Fruit fly (Drosophila melanogaster): ENCODE measurements around the gene CG12301.
A peak's percentile ranks its signal among the peaks of the same experiment; 100 is the strongest.

CG12301 gene

DNA sequence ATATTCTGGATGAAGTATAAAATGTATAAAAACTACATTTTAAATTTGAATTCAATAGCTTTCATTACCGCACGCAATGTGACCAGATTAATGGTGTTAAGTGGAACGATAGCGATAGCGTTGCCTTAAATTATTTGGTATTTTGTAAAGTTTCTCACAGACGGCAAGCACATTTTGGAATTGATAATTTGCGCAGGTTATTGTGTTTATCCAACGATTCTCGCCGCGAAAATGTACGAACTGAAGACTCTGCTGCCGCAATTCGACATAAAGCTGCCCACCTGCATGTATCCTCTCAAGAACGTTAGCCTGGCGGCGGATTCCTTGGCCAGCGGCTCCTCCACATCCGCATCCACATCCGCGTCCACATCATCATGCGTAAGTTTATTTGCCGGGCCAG lies 2.9 kb downstream of the CG12301 start, which contains the start of gene AIMP2:
Gene AIMP2 (plus strand): TSS at position 135 of the 400 bp plus-strand sequence.
- TF ChIP-seq Snoo (tag; optimal IDR thresholded peaks at IDR 0.05) (no peak), CG10348 (GFP tag; IDR thresholded peaks at IDR 0.05) (no peak), CG15710 (tag; optimal IDR thresholded peaks at IDR 0.05) (no peak), CG17806 (tag; optimal IDR thresholded peaks at IDR 0.05) (no peak), CG8301 (tag; optimal IDR thresholded peaks at IDR 0.05) (no peak), Ets98B (GFP tag; IDR thresholded peaks at IDR 0.05) (no peak), CG12605 (GFP tag; IDR thresholded peaks at IDR 0.05) (no peak), Pif1A (GFP tag; optimal IDR thresholded peaks at IDR 0.05) (no peak), CG32121 (GFP tag; IDR thresholded peaks at IDR 0.05) (no peak), CG34367 (tag; optimal IDR thresholded peaks at IDR 0.05) (no peak), CG9948 (tag; optimal IDR thresholded peaks at IDR 0.05) (no peak), D1 (tag; optimal IDR thresholded peaks at IDR 0.05) (no peak), gl (tag; optimal IDR thresholded peaks at IDR 0.05) (no peak), CG13204 (GFP tag; optimal IDR thresholded peaks at IDR 0.05) (no peak), fd96Ca (GFP tag; IDR thresholded peaks at IDR 0.05) (no peak)

DNA sequence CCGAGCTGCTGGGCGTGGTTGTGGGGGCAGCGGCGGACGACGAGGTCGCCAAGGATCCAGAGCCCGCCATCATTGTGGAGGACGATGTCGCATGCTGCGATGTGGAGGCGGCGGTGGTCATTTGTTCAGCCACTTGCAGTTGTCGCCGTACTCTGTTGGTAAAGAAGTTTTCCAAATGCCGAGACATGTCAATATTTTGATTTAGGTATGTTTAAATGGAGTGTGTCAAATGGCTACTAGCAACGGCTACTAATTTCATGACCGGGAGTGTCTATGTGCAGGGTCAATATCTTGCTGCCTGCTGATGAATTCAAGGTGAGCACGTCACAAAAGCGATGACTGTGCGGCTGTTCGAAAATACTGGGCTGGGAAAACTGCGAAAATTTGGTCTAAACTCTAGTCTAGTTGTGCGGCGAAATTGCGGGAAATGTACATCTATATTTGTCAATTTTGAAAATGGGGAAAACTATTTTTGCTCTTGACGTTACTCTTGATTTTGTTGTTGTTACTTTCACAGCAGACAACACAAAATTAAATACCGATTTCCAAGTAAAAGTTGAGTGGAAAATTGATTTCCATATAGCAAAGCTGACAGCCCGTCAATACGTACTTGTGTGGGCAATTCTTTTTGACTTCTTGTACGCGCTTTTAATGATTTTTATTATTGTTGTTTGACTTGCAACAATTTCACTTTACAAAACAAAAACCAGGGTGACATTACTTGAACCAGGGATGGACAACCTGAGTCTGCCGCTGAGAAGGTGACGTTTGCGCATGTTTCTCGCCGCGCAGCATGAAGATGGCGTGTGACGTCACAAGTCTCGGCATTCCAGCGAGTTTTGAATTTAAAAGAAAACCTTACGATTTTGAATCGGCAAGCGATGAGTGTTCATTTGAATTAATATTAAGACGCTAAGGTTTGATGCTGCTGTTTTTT lies 7.1 kb downstream of the CG12301 start, which contains the start of gene CG7656:
Gene CG7656 (minus strand): TSS at position 731 of the 937 bp plus-strand sequence.
- TF ChIP-seq CG17806 (tag; optimal IDR thresholded peaks at IDR 0.05) (no peak), Pif1A (GFP tag; optimal IDR thresholded peaks at IDR 0.05) (peak; percentile 29), CG8301 (tag; optimal IDR thresholded peaks at IDR 0.05) (no peak), CG10348 (GFP tag; IDR thresholded peaks at IDR 0.05) (no peak), D1 (tag; optimal IDR thresholded peaks at IDR 0.05) (no peak), CG12605 (GFP tag; IDR thresholded peaks at IDR 0.05) (no peak; the same call in 1 of the 2 replicates), CG13204 (GFP tag; optimal IDR thresholded peaks at IDR 0.05) (no peak), CG4496 (GFP tag; IDR thresholded peaks at IDR 0.05) (peak; percentile 77), fd96Ca (GFP tag; IDR thresholded peaks at IDR 0.05) (peak; percentile 53; the same call in 2 of the 3 replicates), Snoo (tag; optimal IDR thresholded peaks at IDR 0.05) (peak; percentile 52), CG8159 (tag; optimal IDR thresholded peaks at IDR 0.05) (peak; percentile 31), EcR (GFP tag; optimal IDR thresholded peaks at IDR 0.05) (peak; percentile 92), CG32121 (GFP tag; IDR thresholded peaks at IDR 0.05) (peak; percentile 46), CG14655 (GFP tag; optimal IDR thresholded peaks at IDR 0.05) (no peak), rn (GFP tag; IDR thresholded peaks at IDR 0.05) (0 out of 2 replicates have a peak, but pooled peaks have one; percentile 41), gl (tag; optimal IDR thresholded peaks at IDR 0.05) (peak; percentile 10), Pif1B (GFP tag; optimal IDR thresholded peaks at IDR 0.05) (no peak), CG15710 (tag; optimal IDR thresholded peaks at IDR 0.05) (peak; percentile 25), CG34367 (tag; optimal IDR thresholded peaks at IDR 0.05) (peak; percentile 15), Ets98B (GFP tag; IDR thresholded peaks at IDR 0.05) (peak; percentile 74), CG9948 (tag; optimal IDR thresholded peaks at IDR 0.05) (no peak)

DNA sequence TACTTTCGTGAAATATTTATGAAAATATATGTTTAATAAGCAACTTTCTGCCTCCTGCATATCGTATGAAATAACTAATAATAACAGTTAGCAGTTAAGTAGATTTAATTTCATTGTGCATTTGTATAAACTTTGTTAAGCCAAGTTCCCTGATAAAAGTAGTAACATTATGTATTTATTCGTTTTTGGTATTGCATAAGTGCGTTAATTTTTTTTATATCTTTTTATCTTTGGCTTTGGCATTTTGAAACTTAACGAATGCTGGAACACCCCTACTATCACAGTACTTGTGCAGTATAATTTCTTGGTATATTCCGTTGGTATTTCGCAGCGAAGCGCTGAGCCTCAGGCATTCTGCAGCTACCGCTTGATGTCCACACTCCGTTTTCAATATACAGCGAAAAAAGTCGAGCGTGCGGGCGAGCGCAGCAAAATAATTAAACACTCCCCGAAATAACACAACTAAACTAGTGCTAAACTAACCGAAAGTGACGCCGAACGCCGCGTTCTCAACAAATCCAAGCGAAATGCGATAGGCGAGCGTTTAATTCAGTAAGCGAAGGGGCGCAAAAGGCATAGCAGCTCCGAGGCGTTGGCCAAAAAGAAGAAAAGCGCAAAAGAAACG lies 8.0 kb downstream of the CG12301 start, which contains the start of gene RhoGAP71E:
Gene RhoGAP71E (plus strand): TSS at position 347 of the 625 bp plus-strand sequence.
- TF ChIP-seq CG4496 (GFP tag; IDR thresholded peaks at IDR 0.05) (peak; percentile 73), CG10348 (GFP tag; IDR thresholded peaks at IDR 0.05) (no peak), CG17806 (tag; optimal IDR thresholded peaks at IDR 0.05) (no peak), Pif1B (GFP tag; optimal IDR thresholded peaks at IDR 0.05) (no peak), CG8159 (tag; optimal IDR thresholded peaks at IDR 0.05) (peak; percentile 36), CG12605 (GFP tag; IDR thresholded peaks at IDR 0.05) (0 out of 2 replicates have a peak, but pooled peaks have one; percentile 36), Pif1A (GFP tag; optimal IDR thresholded peaks at IDR 0.05) (no peak), CG32121 (GFP tag; IDR thresholded peaks at IDR 0.05) (peak; percentile 32), CG8301 (tag; optimal IDR thresholded peaks at IDR 0.05) (peak; percentile 18), CG15710 (tag; optimal IDR thresholded peaks at IDR 0.05) (peak; percentile 2), Snoo (tag; optimal IDR thresholded peaks at IDR 0.05) (peak; percentile 20), CG34367 (tag; optimal IDR thresholded peaks at IDR 0.05) (peak; percentile 12), CG13204 (GFP tag; optimal IDR thresholded peaks at IDR 0.05) (no peak), rn (GFP tag; IDR thresholded peaks at IDR 0.05) (no peak), fd96Ca (GFP tag; IDR thresholded peaks at IDR 0.05) (peak; percentile 51; the same call in 1 of the 3 replicates), D1 (tag; optimal IDR thresholded peaks at IDR 0.05) (no peak), CG9948 (tag; optimal IDR thresholded peaks at IDR 0.05) (peak; percentile 2), Ets98B (GFP tag; IDR thresholded peaks at IDR 0.05) (peak; percentile 54), CG14655 (GFP tag; optimal IDR thresholded peaks at IDR 0.05) (no peak), EcR (GFP tag; optimal IDR thresholded peaks at IDR 0.05) (peak; percentile 33)

DNA sequence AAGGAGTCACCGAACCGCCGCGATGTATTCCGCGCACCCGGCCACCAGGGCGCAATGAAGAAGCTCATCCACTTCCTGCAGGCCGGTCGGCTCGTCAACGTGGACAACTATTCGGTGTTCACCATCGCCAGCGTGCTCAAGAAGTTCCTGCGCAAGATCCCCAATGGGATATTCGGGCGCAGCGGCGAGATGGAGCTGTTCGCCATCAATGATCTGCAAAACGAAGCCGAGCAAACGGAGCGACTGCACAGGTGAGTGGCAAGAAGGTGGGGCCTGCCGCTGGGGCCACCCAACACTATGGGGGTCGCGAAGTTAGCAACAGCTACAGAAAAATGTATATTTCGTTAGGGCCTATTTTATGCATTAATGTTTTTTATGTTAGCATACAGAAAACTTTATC lies 9.1 kb downstream of the CG12301 start:
- peak; percentile 7 for TF ChIP-seq CG14655 (GFP tag; optimal IDR thresholded peaks at IDR 0.05)
- 0 out of 2 replicates have a peak, but pooled peaks have one; percentile 31 for TF ChIP-seq CG32121 (GFP tag; IDR thresholded peaks at IDR 0.05)
- TF ChIP-seq CG12605 (GFP tag; IDR thresholded peaks at IDR 0.05): no peak
- no peak for TF ChIP-seq CG17806 (tag; optimal IDR thresholded peaks at IDR 0.05)
- TF ChIP-seq Snoo (tag; optimal IDR thresholded peaks at IDR 0.05): no peak
- TF ChIP-seq CG15710 (tag; optimal IDR thresholded peaks at IDR 0.05): no peak
- TF ChIP-seq fd96Ca (GFP tag; IDR thresholded peaks at IDR 0.05): no peak
- TF ChIP-seq CG10348 (GFP tag; IDR thresholded peaks at IDR 0.05): no peak
- TF ChIP-seq Ets98B (GFP tag; IDR thresholded peaks at IDR 0.05): peak; percentile 39
- TF ChIP-seq D1 (tag; optimal IDR thresholded peaks at IDR 0.05): no peak
- peak; percentile 60; the same call in 2 of the 3 replicates for TF ChIP-seq CG4496 (GFP tag; IDR thresholded peaks at IDR 0.05)
- no peak for TF ChIP-seq CG9948 (tag; optimal IDR thresholded peaks at IDR 0.05)
- no peak for TF ChIP-seq CG13204 (GFP tag; optimal IDR thresholded peaks at IDR 0.05)
- TF ChIP-seq CG34367 (tag; optimal IDR thresholded peaks at IDR 0.05): no peak
- no peak for TF ChIP-seq EcR (GFP tag; optimal IDR thresholded peaks at IDR 0.05)
- TF ChIP-seq rn (GFP tag; IDR thresholded peaks at IDR 0.05): no peak
- TF ChIP-seq Pif1A (GFP tag; optimal IDR thresholded peaks at IDR 0.05): no peak
- TF ChIP-seq CG8159 (tag; optimal IDR thresholded peaks at IDR 0.05): no peak
- no peak for TF ChIP-seq gl (tag; optimal IDR thresholded peaks at IDR 0.05)
- TF ChIP-seq CG8301 (tag; optimal IDR thresholded peaks at IDR 0.05): no peak
- no peak for TF ChIP-seq Pif1B (GFP tag; optimal IDR thresholded peaks at IDR 0.05)

Data from whole organism, pupa.